Worm (Caenorhabditis elegans) whole organism, L2 larva: ENCODE data around the gene ilc-17.1.

Experiments
- F13H6.1 ChIP-seq: sonication (generic microtip); optimal IDR thresholded peaks from 2 replicates; lab custom pipeline; 2016; ENCODE audit warnings: missing genetic modification characterization, missing compliant biosample characterization
- lin-39 ChIP-seq: fragments of 150-350 bp; optimal IDR thresholded peaks from 2 replicates; lab custom pipeline; 2014; ENCODE audit warnings: missing biosample characterization, missing genetic modification reagents, missing genetic modification characterization
- mab-5 ChIP-seq: fragments of 150-350 bp; optimal IDR thresholded peaks from 2 replicates; lab custom pipeline; 2014; ENCODE audit warnings: missing biosample characterization, missing genetic modification characterization
- mdl-1 ChIP-seq, 2 experiments: fragments of 150-350 bp in 1 of 2; sonication (generic microtip) in 1 of 2; optimal IDR thresholded peaks; 2 replicates each; lab custom pipeline; 2017; ENCODE audit warnings: missing biosample characterization in 2 of 2, missing genetic modification characterization in 2 of 2
- nhr-10 ChIP-seq: sonication (generic microtip); optimal IDR thresholded peaks from 2 replicates; lab custom pipeline; 2017; ENCODE audit warnings: missing biosample characterization, missing genetic modification characterization
- nhr-237 ChIP-seq: fragments of 150-350 bp; optimal IDR thresholded peaks from 2 replicates; lab custom pipeline; 2014; ENCODE audit warnings: missing biosample characterization, missing genetic modification characterization
- sem-4 ChIP-seq: fragments of 150-350 bp; optimal IDR thresholded peaks from 2 replicates; lab custom pipeline; 2014; ENCODE audit warnings: missing biosample characterization, missing genetic modification reagents, missing genetic modification characterization
- snpc-4 ChIP-seq: fragments of 150-350 bp; optimal IDR thresholded peaks from 2 replicates; lab custom pipeline; 2014; ENCODE audit warnings: missing biosample characterization, missing genetic modification characterization
- unc-39 ChIP-seq: fragments of 150-350 bp; optimal IDR thresholded peaks from 2 replicates; lab custom pipeline; 2014; ENCODE audit warnings: missing biosample characterization, missing genetic modification characterization
- ztf-11 ChIP-seq: sonication (generic microtip); optimal IDR thresholded peaks from 2 replicates; lab custom pipeline; 2017; ENCODE audit warnings: missing biosample characterization, missing genetic modification characterization

DNA sequence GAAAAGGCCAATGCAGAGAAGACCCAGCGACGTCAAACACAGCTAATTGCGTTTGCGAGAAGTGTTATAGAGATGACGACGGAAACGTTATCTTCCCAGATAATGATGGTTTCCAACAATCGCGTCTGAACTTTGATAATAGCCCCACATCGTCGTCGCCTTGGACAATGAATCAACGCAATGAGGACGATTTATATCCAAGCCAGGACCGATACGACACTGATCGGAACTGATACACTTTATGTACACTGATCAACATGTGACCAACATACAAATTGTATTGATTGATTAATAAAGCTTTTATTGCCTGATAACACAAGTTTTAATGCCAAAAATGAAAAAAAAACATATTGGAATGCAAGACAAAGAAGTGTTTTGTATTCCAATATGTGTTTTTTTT is 23.5 kb upstream of the ilc-17.1 start:
- TF ChIP-seq lin-39 (tag; lab: Kevin White, UChicago) (no peak), mab-5 (no peak), snpc-4 (tag; lab: Kevin White, UChicago) (no peak), ztf-11 (no peak), nhr-10 (tag; lab: Kevin White, UChicago) (no peak), sem-4 (tag; lab: Kevin White, UChicago) (no peak), nhr-237 (no peak), unc-39 (tag; lab: Kevin White, UChicago) (no peak), F13H6.1 (tag; lab: Kevin White, UChicago) (no peak), mdl-1 (tag; optimal IDR thresholded peaks at IDR 0.05; lab: Kevin White, UChicago) (no peak)
